Worm (Caenorhabditis elegans) whole organism, mixed stage, embryonic: ENCODE results near the gene spin-3.

Experiments used
- bed-3 ChIP-seq: fragments of 200-800 bp; sonication (Bioruptor generic); optimal IDR thresholded peaks from 3 replicates; lab custom pipeline; 2018; ENCODE audit warnings: mild to moderate bottlenecking, missing genetic modification characterization, moderate library complexity, missing compliant biosample characterization
- blmp-1 ChIP-seq: fragments of 150-350 bp; optimal IDR thresholded peaks from 2 replicates; lab custom pipeline; 2014; ENCODE audit warnings: missing biosample characterization, missing genetic modification characterization
- ceh-39 ChIP-seq: fragments of 150-350 bp; optimal IDR thresholded peaks from 2 replicates; lab custom pipeline; 2014; ENCODE audit warnings: missing biosample characterization, missing genetic modification characterization
- ceh-43 ChIP-seq: fragments of 200-800 bp; sonication (Bioruptor generic); optimal IDR thresholded peaks from 2 replicates; lab custom pipeline; 2018; ENCODE audit warnings: mild to moderate bottlenecking, missing genetic modification characterization, moderate library complexity, missing compliant biosample characterization
- ceh-83 ChIP-seq: fragments of 200-800 bp; sonication (Bioruptor generic); optimal IDR thresholded peaks from 2 replicates; lab custom pipeline; 2018; ENCODE audit warnings: mild to moderate bottlenecking, missing genetic modification characterization, missing compliant biosample characterization
- ces-1 ChIP-seq: fragments of 150-350 bp; optimal IDR thresholded peaks from 2 replicates; lab custom pipeline; 2014; ENCODE audit warnings: missing biosample characterization, missing genetic modification reagents, missing genetic modification characterization
- cnd-1 ChIP-seq: fragments of 200-800 bp; sonication (Bioruptor generic); optimal IDR thresholded peaks from 2 replicates; lab custom pipeline; 2018; ENCODE audit warnings: mild to moderate bottlenecking, missing genetic modification characterization, missing compliant biosample characterization
- drap-1 ChIP-seq: fragments of 200-800 bp; sonication (Bioruptor generic); optimal IDR thresholded peaks from 3 replicates; lab custom pipeline; 2018; ENCODE audit warnings: mild to moderate bottlenecking, missing genetic modification characterization, missing compliant biosample characterization
- elt-1 ChIP-seq: sonication (generic microtip); optimal IDR thresholded peaks from 2 replicates; lab custom pipeline; 2017; ENCODE audit warnings: missing genetic modification characterization, mild to moderate bottlenecking, missing compliant biosample characterization, antibody characterized with exemption, moderate library complexity, borderline replicate concordance; ENCODE audit not compliant: insufficient read depth
- elt-3 ChIP-seq: fragments of 150-350 bp; optimal IDR thresholded peaks from 2 replicates; lab custom pipeline; 2014; ENCODE audit warnings: missing biosample characterization, missing genetic modification characterization
- flh-1 ChIP-seq: fragments of 200-800 bp; sonication (Bioruptor generic); optimal IDR thresholded peaks from 2 replicates; lab custom pipeline; 2018; ENCODE audit warnings: mild to moderate bottlenecking, missing genetic modification characterization, moderate library complexity, missing compliant biosample characterization
- ham-2 ChIP-seq: fragments of 200-800 bp; sonication (Bioruptor generic); optimal IDR thresholded peaks from 2 replicates; lab custom pipeline; 2018; ENCODE audit warnings: mild to moderate bottlenecking, missing genetic modification characterization, missing compliant biosample characterization
- hlh-1 ChIP-seq: fragments of 150-350 bp; optimal IDR thresholded peaks from 2 replicates; lab custom pipeline; 2014; ENCODE audit warnings: missing biosample characterization, missing genetic modification reagents, missing genetic modification characterization
- lin-13 ChIP-seq: fragments of 150-350 bp; optimal IDR thresholded peaks from 2 replicates; lab custom pipeline; 2014; ENCODE audit warnings: missing biosample characterization, missing genetic modification characterization
- lin-32 ChIP-seq: fragments of 200-800 bp; sonication (Bioruptor generic); optimal IDR thresholded peaks from 2 replicates; lab custom pipeline; 2018; ENCODE audit warnings: mild to moderate bottlenecking, missing genetic modification characterization, missing compliant biosample characterization
- lsy-2 ChIP-seq: fragments of 150-350 bp; optimal IDR thresholded peaks from 2 replicates; lab custom pipeline; 2014; ENCODE audit warnings: missing biosample characterization, missing genetic modification characterization
- mab-5 ChIP-seq: fragments of 150-350 bp; optimal IDR thresholded peaks from 2 replicates; lab custom pipeline; 2014; ENCODE audit warnings: missing biosample characterization, missing genetic modification characterization
- mep-1 ChIP-seq: fragments of 150-350 bp; optimal IDR thresholded peaks from 2 replicates; lab custom pipeline; 2017; ENCODE audit warnings: missing biosample characterization, missing genetic modification reagents, missing genetic modification characterization, inconsistent platforms
- mls-2 ChIP-seq: sonication (generic microtip); optimal IDR thresholded peaks from 2 replicates; lab custom pipeline; 2016; ENCODE audit warnings: mild to moderate bottlenecking, missing genetic modification characterization, moderate library complexity, missing compliant biosample characterization
- nhr-12 ChIP-seq: fragments of 150-350 bp; optimal IDR thresholded peaks from 2 replicates; lab custom pipeline; 2014; ENCODE audit warnings: missing biosample characterization, missing genetic modification characterization
- nhr-2 ChIP-seq: fragments of 150-350 bp; optimal IDR thresholded peaks from 2 replicates; lab custom pipeline; 2014; ENCODE audit warnings: missing biosample characterization, missing genetic modification characterization
- nhr-237 ChIP-seq: fragments of 150-350 bp; optimal IDR thresholded peaks from 2 replicates; lab custom pipeline; 2014; ENCODE audit warnings: missing biosample characterization, missing genetic modification characterization
- nhr-28 ChIP-seq: fragments of 150-350 bp; optimal IDR thresholded peaks from 2 replicates; lab custom pipeline; 2014; ENCODE audit warnings: missing biosample characterization, missing genetic modification characterization
- nhr-76 ChIP-seq: sonication (generic microtip); optimal IDR thresholded peaks from 2 replicates; lab custom pipeline; 2017; ENCODE audit warnings: missing biosample characterization, missing genetic modification characterization
- pha-4 ChIP-seq: fragments of 150-350 bp; optimal IDR thresholded peaks from 2 replicates; lab custom pipeline; 2018; ENCODE audit warnings: missing biosample characterization, missing genetic modification reagents, missing genetic modification characterization
- sem-2 ChIP-seq: fragments of 200-800 bp; sonication (Bioruptor generic); optimal IDR thresholded peaks from 2 replicates; lab custom pipeline; 2018; ENCODE audit warnings: mild to moderate bottlenecking, missing genetic modification characterization, missing compliant biosample characterization
- snpc-4 ChIP-seq: fragments of 150-350 bp; optimal IDR thresholded peaks from 2 replicates; lab custom pipeline; 2014; ENCODE audit warnings: missing biosample characterization, missing genetic modification characterization
- sptf-1 ChIP-seq: sonication (generic microtip); optimal IDR thresholded peaks from 2 replicates; lab custom pipeline; 2017; ENCODE audit warnings: mild to moderate bottlenecking, missing genetic modification characterization, moderate library complexity, missing compliant biosample characterization
- tbx-8 ChIP-seq: fragments of 200-800 bp; sonication (Bioruptor generic); optimal IDR thresholded peaks from 2 replicates; lab custom pipeline; 2018; ENCODE audit warnings: mild to moderate bottlenecking, missing genetic modification characterization, moderate library complexity, missing compliant biosample characterization
- unc-39 ChIP-seq: fragments of 150-350 bp; optimal IDR thresholded peaks from 2 replicates; lab custom pipeline; 2014; ENCODE audit warnings: missing biosample characterization, missing genetic modification characterization
- unc-62 ChIP-seq: fragments of 150-350 bp; optimal IDR thresholded peaks from 2 replicates; lab custom pipeline; 2014; ENCODE audit warnings: missing biosample characterization, missing genetic modification reagents, missing genetic modification characterization
- zip-8 ChIP-seq: fragments of 150-350 bp; optimal IDR thresholded peaks from 2 replicates; lab custom pipeline; 2014; ENCODE audit warnings: missing biosample characterization, missing genetic modification characterization
- ztf-11 ChIP-seq: fragments of 150-350 bp; optimal IDR thresholded peaks from 2 replicates; lab custom pipeline; 2014; ENCODE audit warnings: missing biosample characterization, missing genetic modification characterization

spin-3 gene

DNA sequence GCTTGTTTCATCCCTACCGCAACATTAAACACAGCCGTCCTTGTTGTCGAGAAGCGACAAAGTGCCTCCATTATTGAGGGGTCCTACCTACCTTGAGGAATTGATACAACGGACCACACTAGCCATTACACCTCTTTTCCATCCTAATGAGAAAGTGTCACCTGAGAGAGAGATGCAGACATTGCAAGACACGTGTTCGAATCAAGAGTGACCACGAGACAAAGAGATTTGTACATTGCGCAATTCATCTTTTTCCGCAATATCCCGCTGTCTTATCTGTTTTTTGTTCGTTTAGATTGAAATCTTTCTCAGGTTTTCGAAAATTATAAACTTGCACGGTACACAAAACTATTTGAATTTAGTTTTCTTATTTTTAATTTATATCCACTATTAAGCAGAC lies 39.1 kb downstream of the spin-3 start (continued):
- no peak for TF ChIP-seq lin-32 (GFP tag; lab: Kevin White, UChicago)

DNA sequence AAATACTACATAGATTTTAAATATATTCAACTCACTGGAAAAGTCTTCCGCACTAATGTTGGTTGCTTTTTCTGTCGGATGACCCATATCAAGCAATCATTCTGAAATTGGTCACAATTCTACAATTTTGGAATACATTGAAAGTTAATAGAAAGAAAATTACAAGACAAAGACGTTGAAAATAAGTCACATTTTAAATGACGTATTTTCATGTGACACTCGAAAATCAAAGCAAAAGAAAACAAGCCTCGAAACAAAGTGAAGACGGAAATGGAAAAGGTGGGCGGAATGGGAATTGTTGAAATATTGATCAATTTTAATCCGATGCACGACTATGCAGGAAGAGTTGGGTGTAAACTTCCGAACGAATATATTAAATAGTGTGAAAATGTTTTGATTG lies 39.9 kb downstream of the spin-3 start, which contains the start of gene mob-2:
TSS of gene mob-2 (minus strand) at position 101 of the 400 bp plus-strand sequence.
- no peak for TF ChIP-seq tbx-8

DNA sequence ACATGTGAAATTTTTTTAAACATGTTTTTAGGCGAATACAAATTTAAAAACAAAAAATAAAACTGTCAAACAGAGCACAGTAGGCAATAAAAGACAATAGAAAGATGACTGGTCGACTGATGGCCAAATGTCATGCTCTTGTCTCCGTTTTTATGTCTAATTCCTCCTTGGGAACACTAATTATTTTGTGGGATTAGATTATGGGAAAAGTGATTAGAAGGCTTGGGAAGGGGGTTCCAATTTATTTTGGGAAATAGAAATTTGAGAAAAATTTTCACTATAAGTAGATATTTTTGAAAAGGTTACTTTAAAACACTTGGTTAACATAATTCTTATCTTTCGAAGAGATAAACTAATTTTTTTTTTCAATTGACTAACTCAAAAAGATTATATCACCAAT lies 40.8 kb downstream of the spin-3 start:
- TF ChIP-seq ceh-39 (tag; lab: Kevin White, UChicago) (no peak), ces-1 (GFP tag; lab: Kevin White, UChicago) (peak; percentile 93)

DNA sequence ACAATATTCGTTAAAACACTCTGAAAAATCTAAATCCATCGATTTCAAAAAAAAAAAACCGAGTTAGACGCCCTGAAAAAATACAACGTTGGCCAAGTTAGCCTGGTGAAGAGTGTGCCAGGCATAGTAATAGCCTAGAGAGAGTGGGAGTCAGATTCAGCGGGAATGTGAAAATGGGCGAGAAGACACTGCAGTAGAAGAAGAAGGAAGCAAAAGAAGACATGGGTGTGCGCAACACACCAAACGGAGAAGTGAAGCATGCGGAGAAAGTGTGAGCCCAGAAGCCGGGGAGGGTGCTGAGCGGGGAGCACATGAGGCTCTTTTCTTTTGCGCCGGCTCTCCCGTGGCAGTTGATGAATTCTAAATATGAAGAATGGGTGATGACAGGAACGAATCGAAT lies 41.2 kb downstream of the spin-3 start:
- no peak for TF ChIP-seq ces-1 (GFP tag; lab: Kevin White, UChicago)
- no peak for TF ChIP-seq ceh-39 (tag; lab: Kevin White, UChicago)
- TF ChIP-seq nhr-28 = no peak
- no peak for TF ChIP-seq nhr-237
- TF ChIP-seq mls-2 (tag; lab: Kevin White, UChicago) = no peak

DNA sequence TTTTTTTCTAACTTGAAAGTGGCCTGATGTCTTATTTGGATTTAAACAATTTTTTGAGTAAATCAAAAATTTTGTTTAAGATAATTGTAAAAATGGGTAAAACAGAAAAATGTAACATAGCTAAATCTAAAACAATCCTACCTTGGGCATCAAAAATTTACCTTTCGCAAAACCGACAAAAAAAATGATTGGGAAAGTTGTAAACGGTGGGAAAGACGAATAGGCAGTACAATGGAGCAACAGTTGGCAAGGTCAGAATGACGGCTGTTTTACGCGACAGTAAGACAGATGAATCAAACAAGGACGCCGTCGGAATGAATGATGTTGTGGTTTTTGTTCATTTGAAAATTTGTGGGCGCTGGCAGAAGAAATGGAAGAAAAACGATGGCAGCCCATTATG lies 44.4 kb downstream of the spin-3 start:
- TF ChIP-seq elt-1 (tag; lab: Kevin White, UChicago) (no peak), nhr-237 (no peak), hlh-1 (peak; percentile 58), bed-3 (GFP tag; lab: Kevin White, UChicago) (no peak), flh-1 (GFP tag; lab: Kevin White, UChicago) (no peak), drap-1 (GFP tag; lab: Kevin White, UChicago) (no peak), tbx-8 (no peak), nhr-28 (no peak)

DNA sequence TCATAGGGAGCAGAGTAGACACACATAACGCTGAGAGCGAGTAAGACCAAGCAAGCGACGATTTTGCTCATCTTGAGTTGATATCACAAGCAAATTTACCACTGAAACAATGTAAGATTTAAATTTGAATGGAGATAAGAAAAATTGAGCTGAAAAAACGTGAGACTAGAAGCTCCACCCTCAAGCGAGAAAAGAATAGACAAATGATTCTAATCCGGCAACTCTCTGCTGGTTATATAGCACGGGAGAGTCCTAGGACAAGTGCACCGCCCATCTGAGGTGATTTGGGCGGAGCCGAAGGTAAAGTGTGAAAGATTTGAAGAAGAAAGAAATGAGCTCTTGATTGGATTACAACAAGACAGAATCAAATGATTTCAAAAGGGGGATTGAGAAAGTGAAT lies 48.3 kb downstream of the spin-3 start, which contains the start of gene nlp-3:
TSS of gene nlp-3 (minus strand) at position 101 of the 400 bp plus-strand sequence.
- TF ChIP-seq bed-3 (GFP tag; lab: Kevin White, UChicago) (no peak), ceh-83 (GFP tag; lab: Kevin White, UChicago) (no peak), ceh-39 (tag; lab: Kevin White, UChicago) (no peak), pha-4 (tag; lab: Kevin White, UChicago) (no peak), elt-3 (tag; lab: Kevin White, UChicago) (no peak), ceh-43 (GFP tag; lab: Kevin White, UChicago) (no peak), nhr-2 (tag; lab: Kevin White, UChicago) (no peak), blmp-1 (tag; lab: Kevin White, UChicago) (no peak), ham-2 (no peak), unc-39 (tag; lab: Kevin White, UChicago) (no peak), cnd-1 (no peak), mab-5 (no peak), sptf-1 (tag; lab: Kevin White, UChicago) (no peak), lin-13 (no peak), sem-2 (no peak), nhr-28 (no peak), elt-1 (tag; lab: Kevin White, UChicago) (no peak), nhr-76 (no peak)

DNA sequence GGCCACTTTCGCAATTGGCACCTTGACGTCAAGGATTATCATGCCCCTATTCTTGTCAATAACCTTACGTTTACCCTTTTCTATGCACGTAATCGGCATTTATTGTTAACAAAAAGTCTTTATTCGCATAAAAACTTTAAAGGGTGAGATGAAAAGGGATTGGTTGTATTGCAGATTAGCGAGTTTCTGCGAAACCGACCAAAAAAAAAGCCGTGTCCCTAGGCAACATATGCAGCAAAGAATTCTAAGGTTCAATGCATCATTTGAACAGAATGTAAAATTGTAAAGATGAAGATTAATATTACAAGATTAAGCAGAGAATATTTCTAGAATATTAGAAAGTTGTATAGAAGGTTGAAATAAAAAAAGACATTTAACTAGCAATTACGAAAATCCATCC lies 52.0 kb downstream of the spin-3 start:
- no peak for TF ChIP-seq lsy-2 (tag; lab: Kevin White, UChicago)
- no peak for TF ChIP-seq blmp-1 (tag; lab: Kevin White, UChicago)
- TF ChIP-seq mab-5 = no peak
- TF ChIP-seq nhr-28 = no peak
- TF ChIP-seq nhr-2 (tag; lab: Kevin White, UChicago) = no peak
- no peak for TF ChIP-seq zip-8
- no peak for TF ChIP-seq ztf-11
- no peak for TF ChIP-seq snpc-4 (tag; lab: Kevin White, UChicago)
- no peak for TF ChIP-seq ces-1 (GFP tag; lab: Kevin White, UChicago)
- no peak for TF ChIP-seq ceh-39 (tag; lab: Kevin White, UChicago)
- TF ChIP-seq mep-1 = no peak
- no peak for TF ChIP-seq pha-4 (tag; lab: Kevin White, UChicago)
- TF ChIP-seq elt-3 (tag; lab: Kevin White, UChicago) = no peak
- TF ChIP-seq mls-2 (tag; lab: Kevin White, UChicago) = no peak
- no peak for TF ChIP-seq nhr-237
- no peak for TF ChIP-seq unc-62 (GFP tag; lab: Kevin White, UChicago)
- TF ChIP-seq nhr-12 = no peak
- no peak for TF ChIP-seq bed-3 (GFP tag; lab: Kevin White, UChicago)
- TF ChIP-seq hlh-1 = no peak
